Worm (Caenorhabditis elegans): ENCODE data around the gene R13H9.6.

ce11 chrIV:5038744-5039143 is 29.7 kb downstream of the R13H9.6 start:
- TF ChIP-seq nhr-41 (GFP tag; IDR thresholded peaks at IDR 0.05) (peak; percentile 77; the same call in 1 of the 2 replicates), mep-1 (tag; optimal IDR thresholded peaks at IDR 0.05) (no peak), nhr-42 (GFP tag; IDR thresholded peaks at IDR 0.05) (no peak; the same call in 1 of the 2 replicates), lin-15B (tag; optimal IDR thresholded peaks at IDR 0.05) (no peak)
